Worm (Caenorhabditis elegans) whole organism, midembryonic: Measurements from ENCODE around the gene srh-239.

ENCODE experiments used
- cog-1 ChIP-seq: sonication (generic microtip); optimal IDR thresholded peaks from 2 replicates; lab custom pipeline; 2016; ENCODE audit warnings: missing genetic modification characterization, missing compliant biosample characterization
- flt-1 ChIP-seq: fragments of 200-800 bp; sonication (Bioruptor generic); IDR thresholded peaks from 2 replicates; pipeline ENCODE4 v1.3.6; 2022; ENCODE audit warnings: missing genetic modification characterization, missing compliant biosample characterization
- klf-2 ChIP-seq: fragments of 200-800 bp; sonication (Bioruptor generic); conservative IDR thresholded peaks from 2 replicates; pipeline ENCODE4 v1.3.6; 2022; ENCODE audit warnings: missing genetic modification reagents, missing genetic modification characterization, missing compliant biosample characterization
- ref-1 ChIP-seq: fragments of 200-800 bp; sonication (Bioruptor generic); conservative IDR thresholded peaks from 2 replicates; pipeline ENCODE4 v1.3.6; 2022; ENCODE audit warnings: missing genetic modification reagents, missing genetic modification characterization, missing compliant biosample characterization
- ztf-23 ChIP-seq: fragments of 200-800 bp; sonication (Bioruptor generic); IDR thresholded peaks from 2 replicates; pipeline ENCODE4 v1.3.6; 2022; ENCODE audit warnings: missing genetic modification reagents, missing genetic modification characterization, missing compliant biosample characterization
- ztf-29 ChIP-seq: fragments of 200-800 bp; sonication (Bioruptor generic); IDR thresholded peaks from 2 replicates; pipeline ENCODE4 v1.3.6; 2022; ENCODE audit warnings: missing genetic modification reagents, missing genetic modification characterization, missing compliant biosample characterization

DNA sequence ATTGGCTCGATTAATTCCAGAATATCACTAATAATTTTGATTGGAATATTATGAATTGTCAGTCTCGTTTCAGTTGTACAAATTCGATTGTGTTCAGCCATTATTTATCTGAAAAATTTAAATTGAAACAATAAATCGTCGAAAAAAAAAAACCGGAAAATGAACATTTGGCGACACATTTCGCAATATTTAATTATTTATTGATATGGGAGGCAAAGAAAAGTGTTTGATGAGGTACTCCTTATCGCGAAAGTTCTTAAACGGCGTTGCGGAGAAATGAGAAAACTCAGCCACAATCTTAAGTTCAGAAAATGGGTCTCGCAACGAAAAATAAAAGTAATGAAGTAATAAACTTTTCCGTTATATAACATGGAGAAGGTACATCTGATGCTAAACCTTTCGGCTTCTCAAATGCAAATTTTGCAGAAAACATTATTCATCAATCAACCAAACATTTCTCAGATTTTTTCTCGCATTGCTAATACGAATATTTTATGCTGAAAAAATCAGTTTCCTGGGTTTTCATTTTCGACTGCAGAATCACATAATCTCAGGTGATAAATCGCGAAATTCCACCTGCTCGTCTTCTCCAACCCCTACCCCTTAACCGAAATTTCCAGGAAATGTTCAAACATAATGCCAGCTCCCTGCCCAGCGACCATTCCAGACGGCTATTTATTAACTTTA is 45.7 kb upstream of the srh-239 start, which contains the start of the genes T06E6.15 and sri-7:
- no peak for TF ChIP-seq ref-1
- no peak for TF ChIP-seq flt-1
- no peak for TF ChIP-seq cog-1
- TF ChIP-seq klf-2 = no peak
- TF ChIP-seq ztf-23 (GFP tag; lab: Robert Waterston, UW) = no peak
- no peak for TF ChIP-seq ztf-29 (GFP tag; lab: Robert Waterston, UW)
